Worm (Caenorhabditis elegans): Measurements from ENCODE around the gene cyp-33E3.
A peak's percentile ranks its signal among the peaks of the same experiment; 100 is the strongest.

The cyp-33E3 gene

DNA sequence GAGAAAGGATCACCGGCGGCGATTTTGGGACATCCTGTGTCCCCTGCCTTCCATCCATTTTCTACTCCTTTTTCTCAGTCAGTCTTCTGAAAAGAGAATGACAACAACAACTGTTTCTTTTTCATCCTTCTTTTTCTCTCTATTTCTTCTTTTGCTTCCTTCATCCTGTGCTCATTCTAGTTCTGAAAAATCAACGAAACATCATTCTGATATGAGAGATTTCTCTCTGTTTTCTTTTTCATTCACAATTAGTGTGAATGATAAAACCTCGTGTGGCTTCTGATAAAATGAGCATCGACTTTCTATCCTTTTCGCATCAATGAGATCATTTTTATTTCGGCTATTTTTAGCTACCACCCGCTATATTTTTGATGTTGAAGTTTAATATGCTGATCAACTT lies 9.6 kb upstream of the cyp-33E3 start (continued):
- TF ChIP-seq F10B5.3 (tag; optimal IDR thresholded peaks at IDR 0.05): no peak

ce11 chrIV:8607468-8607867 lies 7.3 kb upstream of the cyp-33E3 start:
- 0 out of 2 replicates have a peak, but pooled peaks have one; percentile 15 for TF ChIP-seq snpc-1.2 (GFP tag; IDR thresholded peaks at IDR 0.05)

DNA sequence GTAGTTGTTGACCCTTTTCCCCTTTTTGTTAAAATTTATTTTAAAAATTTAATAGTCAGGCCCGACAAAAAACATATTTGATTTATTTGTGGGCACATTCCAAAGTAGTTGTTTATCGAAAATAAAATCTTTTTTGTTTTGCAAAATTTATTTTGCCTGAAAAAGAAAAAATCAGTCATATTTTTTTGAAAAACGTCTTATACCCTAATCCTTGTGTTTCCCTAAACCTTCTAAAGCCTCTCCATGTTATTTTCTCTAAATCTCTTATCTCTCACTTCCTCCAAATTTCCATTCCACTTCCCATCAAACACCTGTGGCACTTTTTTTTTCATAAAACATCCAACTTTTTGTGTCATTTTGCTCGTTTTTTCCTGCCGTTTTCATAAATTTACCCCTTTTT lies 6.6 kb upstream of the cyp-33E3 start:
- no peak for TF ChIP-seq mes-2 (tag; optimal IDR thresholded peaks at IDR 0.05; ENCODE audit: poor library complexity, severe bottlenecking)
- TF ChIP-seq unc-130 (GFP tag; optimal IDR thresholded peaks at IDR 0.05): no peak
- TF ChIP-seq nhr-6 (tag; optimal IDR thresholded peaks at IDR 0.05): no peak
- TF ChIP-seq spr-1 (tag; optimal IDR thresholded peaks at IDR 0.05): no peak
- no peak for TF ChIP-seq attf-4 (tag; optimal IDR thresholded peaks at IDR 0.05)
- TF ChIP-seq pha-4 (GFP tag; IDR thresholded peaks at IDR 0.05): no peak
- no peak for TF ChIP-seq pha-4 (tag; optimal IDR thresholded peaks at IDR 0.05)

- TF ChIP-seq php-3 (GFP tag; IDR thresholded peaks at IDR 0.05) (no peak), nhr-25 (tag; optimal IDR thresholded peaks at IDR 0.05; ENCODE audit: borderline replicate concordance, insufficient read depth) (no peak), F10B5.3 (tag; optimal IDR thresholded peaks at IDR 0.05) (no peak), ceh-44 (GFP tag; IDR thresholded peaks at IDR 0.05) (no peak), ctbp-1 (GFP tag; IDR thresholded peaks at IDR 0.05) (no peak), mxl-2 (GFP tag; conservative IDR thresholded peaks at IDR 0.05) (no peak), unc-62 (GFP tag; optimal IDR thresholded peaks at IDR 0.05 in 1 of 2) (no peak), unc-62 (tag; optimal IDR thresholded peaks at IDR 0.05) (no peak), skn-1 (tag; optimal IDR thresholded peaks at IDR 0.05) (no peak), R02D3.7 (tag; optimal IDR thresholded peaks at IDR 0.05) (no peak), dpl-1 (GFP tag; optimal IDR thresholded peaks at IDR 0.05) (no peak), nhr-111 (GFP tag; optimal IDR thresholded peaks at IDR 0.05) (no peak), daf-12 (tag; optimal IDR thresholded peaks at IDR 0.05) (no peak), daf-19 (GFP tag; conservative IDR thresholded peaks at IDR 0.05) (no peak)
These were observed 5.9 kb upstream of the cyp-33E3 start, which contains the start of gene F42A9.6 for ce11 chrIV:8608934-8609333. Gene F42A9.6, plus strand, starts transcription at chrIV:8609234.

DNA sequence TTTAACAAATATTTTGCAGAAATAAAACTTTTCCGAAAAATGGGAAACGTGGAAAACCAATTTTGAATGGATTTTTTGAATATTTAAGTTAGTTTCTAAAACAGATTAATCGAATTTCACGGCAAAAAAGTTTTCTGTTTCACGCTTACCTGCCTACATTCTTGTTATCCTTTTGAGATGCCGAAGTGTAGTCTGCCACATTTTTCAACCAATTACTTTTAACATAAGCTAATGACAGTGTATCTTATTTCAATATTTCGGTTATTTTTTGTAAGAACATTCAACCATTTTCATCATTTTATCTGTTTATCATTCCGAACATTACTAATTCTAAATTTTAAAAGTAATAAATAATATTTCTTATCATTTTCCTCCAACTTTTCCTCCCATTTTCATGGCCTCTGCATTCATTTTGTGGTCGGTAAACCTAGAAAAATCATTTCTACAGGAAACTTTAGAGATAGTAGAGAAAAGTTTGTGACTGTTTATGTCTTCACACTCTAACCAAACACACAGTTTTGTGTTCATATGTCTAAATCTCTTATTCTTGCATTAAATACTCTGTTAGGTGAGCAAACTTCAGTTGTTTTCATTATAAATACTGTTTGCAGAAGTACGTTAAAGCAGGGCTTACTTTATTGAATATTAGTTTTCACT lies 2.8 kb upstream of the cyp-33E3 start, which contains the start of the genes F42A9.17 and cyp-33E2:
Gene F42A9.17 (minus strand): TSS at position 51 of the 657 bp plus-strand sequence.
Gene cyp-33E2 (plus strand): TSS at position 449 of the 657 bp plus-strand sequence.
- TF ChIP-seq php-3 (GFP tag; IDR thresholded peaks at IDR 0.05): peak; percentile 65; the same call in 1 of the 2 replicates
- TF ChIP-seq nhr-28 (tag; optimal IDR thresholded peaks at IDR 0.05): peak; percentile 88
- TF ChIP-seq daf-16 (GFP tag; optimal IDR thresholded peaks at IDR 0.05): no peak
- peak; percentile 88 for TF ChIP-seq daf-16 (tag; optimal IDR thresholded peaks at IDR 0.05)
- TF ChIP-seq zfp-2 (tag; optimal IDR thresholded peaks at IDR 0.05): no peak
- peak; percentile 90 for TF ChIP-seq pqm-1 (tag; optimal IDR thresholded peaks at IDR 0.05)
- TF ChIP-seq pha-4 (GFP tag; IDR thresholded peaks at IDR 0.05): no peak
- peak; percentile 12 for TF ChIP-seq pha-4 (tag; optimal IDR thresholded peaks at IDR 0.05)
- TF ChIP-seq dve-1 (tag; optimal IDR thresholded peaks at IDR 0.05; ENCODE audit: insufficient read depth): peak; percentile 61
- TF ChIP-seq jun-1 (tag; optimal IDR thresholded peaks at IDR 0.05): no peak
- no peak for TF ChIP-seq lsy-2 (tag; optimal IDR thresholded peaks at IDR 0.05)
- TF ChIP-seq nhr-11 (tag; optimal IDR thresholded peaks at IDR 0.05): no peak
- TF ChIP-seq nhr-77 (tag; optimal IDR thresholded peaks at IDR 0.05): peak; percentile 44

- no peak for TF ChIP-seq tag-97 (GFP tag; IDR thresholded peaks at IDR 0.05)
- peak in 1 of 2 experiments; percentile 91 for TF ChIP-seq unc-62 (GFP tag; optimal IDR thresholded peaks at IDR 0.05 in 1 of 2)
- TF ChIP-seq unc-62 (tag; optimal IDR thresholded peaks at IDR 0.05): no peak
- TF ChIP-seq aha-1 (tag): peak; percentile 13
These were observed 519 bp downstream of the cyp-33E3 start for ce11 chrIV:8615314-8615713.

Data from whole organism, L4 larva.